Fruit fly (Drosophila melanogaster): ENCODE results near the gene CG8861.

Gene CG8861

DNA sequence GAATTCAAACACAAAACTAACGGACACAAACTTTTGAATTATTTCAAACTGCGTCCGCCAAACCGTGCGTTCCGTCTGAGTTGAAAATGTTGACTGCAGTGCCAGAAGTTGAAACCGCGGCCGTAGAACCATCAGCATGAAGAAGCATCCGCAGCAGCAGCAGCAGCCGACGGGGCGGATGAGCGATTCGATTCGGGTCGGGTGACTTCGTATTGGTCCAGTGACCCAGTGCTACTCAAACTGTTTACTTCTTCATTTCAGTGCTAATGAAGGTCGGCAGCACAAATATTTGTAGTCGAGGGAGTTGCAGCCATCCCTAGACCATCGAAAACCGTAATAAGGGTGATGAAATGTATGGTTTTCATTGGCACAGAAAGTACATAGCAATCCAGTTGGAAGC is at the start of gene CG8861:
Gene CG8861 (minus strand): TSS at position 101 of the 400 bp plus-strand sequence.
- TF ChIP-seq CG8478 (optimal IDR thresholded peaks at IDR 0.05) (no peak), CTCF (optimal IDR thresholded peaks at IDR 0.05) (no peak)

DNA sequence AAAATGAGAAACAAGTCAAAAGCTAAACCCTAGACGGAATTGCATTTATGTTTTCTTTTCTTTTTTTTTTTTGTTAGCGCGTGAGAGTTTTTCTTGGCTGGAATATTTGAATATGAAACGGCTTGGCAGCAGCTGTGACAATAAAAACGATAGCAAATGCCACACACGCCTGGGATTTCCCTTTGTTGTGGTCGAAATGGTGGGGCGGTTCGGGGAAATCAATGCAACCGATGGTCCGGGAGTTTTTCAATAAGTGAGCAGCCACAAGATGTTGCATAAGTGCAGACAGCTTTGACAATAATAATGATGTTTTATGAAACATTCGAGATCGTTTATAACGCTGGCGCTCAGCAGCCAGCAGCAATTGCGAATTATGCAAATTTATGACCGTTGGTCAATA is 48.5 kb upstream of the CG8861 start:
- TF ChIP-seq CTCF (optimal IDR thresholded peaks at IDR 0.05) (no peak), CG8478 (optimal IDR thresholded peaks at IDR 0.05) (no peak)

DNA sequence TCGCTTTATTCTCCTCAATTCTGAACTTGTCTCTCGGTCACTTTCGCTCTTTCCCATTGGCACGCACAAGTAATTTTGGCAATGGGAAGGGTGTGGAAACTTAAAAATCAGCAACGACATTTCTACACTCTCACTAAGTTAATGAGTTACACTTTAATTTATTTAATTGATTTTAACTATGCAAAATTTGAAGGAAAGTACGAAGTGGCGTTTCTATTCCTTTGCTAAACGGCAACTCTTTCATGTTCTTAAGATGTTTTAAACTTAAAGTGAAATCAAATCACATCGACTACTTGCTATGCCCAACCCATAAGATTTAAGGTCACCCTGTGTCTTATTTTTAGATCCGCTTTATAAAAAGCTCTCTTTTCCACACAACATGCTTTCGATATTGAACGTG is 42.1 kb upstream of the CG8861 start:
- no peak for TF ChIP-seq CTCF (optimal IDR thresholded peaks at IDR 0.05)
- TF ChIP-seq CG8478 (optimal IDR thresholded peaks at IDR 0.05): no peak

DNA sequence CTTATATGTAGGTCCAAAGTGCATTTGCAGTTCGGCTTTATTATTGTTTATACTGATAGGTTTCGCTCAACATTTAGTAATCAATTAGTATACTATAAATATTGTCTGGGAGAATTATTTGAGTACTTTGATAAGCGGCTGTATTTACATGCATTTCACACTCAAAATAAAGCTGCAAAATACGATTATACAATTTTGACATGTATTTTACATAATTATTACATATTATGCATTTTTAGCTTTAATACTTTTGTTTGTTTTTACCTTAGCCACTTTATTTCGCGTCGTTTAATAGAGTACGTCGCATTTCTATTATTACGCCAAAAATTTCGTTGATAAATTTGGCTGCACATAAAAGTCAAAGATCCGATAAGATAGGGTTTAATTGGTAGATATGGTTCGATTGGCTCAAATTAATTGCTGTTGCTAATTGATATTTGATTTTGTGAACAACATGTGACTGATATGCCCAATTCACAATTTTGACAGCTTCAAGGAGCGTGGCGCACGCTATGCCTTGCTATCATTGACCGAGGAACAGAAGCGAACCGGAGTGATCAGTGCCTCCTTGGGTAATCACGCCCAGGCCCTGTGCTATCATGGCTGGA is 37.7 kb upstream of the CG8861 start:
- TF ChIP-seq CG8478 (optimal IDR thresholded peaks at IDR 0.05) (no peak), CTCF (optimal IDR thresholded peaks at IDR 0.05) (no peak)

DNA sequence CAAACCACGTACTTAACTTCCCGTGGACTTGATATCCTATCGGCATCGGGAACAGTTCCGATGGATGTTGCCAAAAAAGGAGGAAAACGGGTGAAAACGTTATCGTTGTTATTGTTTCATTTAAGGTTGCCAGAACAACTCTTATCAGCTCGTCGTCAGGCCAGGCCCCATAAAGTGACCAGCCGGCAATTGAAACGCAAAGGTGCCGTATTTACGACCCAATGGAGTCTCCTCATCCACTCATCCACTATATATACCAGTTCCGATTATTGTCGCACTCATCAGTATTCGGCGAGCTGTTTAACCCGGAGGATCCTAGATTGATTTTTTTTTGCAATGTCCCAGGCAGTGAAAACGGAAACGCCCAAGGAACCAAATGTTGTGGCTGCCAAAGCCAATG is 36.8 kb upstream of the CG8861 start, which contains the start of gene Srr:
Gene Srr (plus strand): TSS at position 278 of the 400 bp plus-strand sequence.
- no peak for TF ChIP-seq CTCF (optimal IDR thresholded peaks at IDR 0.05)
- TF ChIP-seq CG8478 (optimal IDR thresholded peaks at IDR 0.05): no peak

DNA sequence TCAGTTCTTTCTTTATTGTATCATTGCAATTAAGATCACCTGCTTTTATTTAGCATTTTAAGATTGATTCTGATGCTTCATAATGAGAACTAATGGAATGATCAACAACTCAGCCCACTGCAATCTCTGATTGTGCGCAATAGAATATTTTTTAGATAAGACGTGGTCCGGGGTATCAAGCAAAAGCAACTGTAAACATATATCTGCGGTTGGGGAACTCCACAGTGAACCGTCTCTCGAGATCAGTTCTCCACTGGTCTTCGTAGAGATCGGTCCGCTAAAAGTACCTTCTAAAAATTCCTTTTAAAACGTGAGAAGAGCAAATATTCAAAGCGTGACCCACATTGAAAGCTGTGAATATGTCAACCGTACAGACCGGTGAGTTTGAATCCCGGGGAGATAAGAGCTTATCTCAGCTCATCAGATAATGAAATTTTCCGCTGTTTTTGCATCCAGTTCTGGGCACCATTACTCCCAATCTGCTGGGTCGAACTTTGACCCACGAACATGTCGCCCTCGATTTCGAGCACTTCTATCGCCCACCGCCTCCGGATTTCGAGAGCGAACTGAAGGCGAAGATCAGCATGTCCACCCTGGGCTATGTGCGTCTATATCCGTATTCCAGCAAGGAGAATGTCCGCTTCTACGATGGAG is 34.9 kb upstream of the CG8861 start, which contains the start of gene CG18473:
Gene CG18473 (plus strand): TSS at position 240 of the 654 bp plus-strand sequence.
- no peak for TF ChIP-seq CTCF (optimal IDR thresholded peaks at IDR 0.05)
- no peak for TF ChIP-seq CG8478 (optimal IDR thresholded peaks at IDR 0.05)

DNA sequence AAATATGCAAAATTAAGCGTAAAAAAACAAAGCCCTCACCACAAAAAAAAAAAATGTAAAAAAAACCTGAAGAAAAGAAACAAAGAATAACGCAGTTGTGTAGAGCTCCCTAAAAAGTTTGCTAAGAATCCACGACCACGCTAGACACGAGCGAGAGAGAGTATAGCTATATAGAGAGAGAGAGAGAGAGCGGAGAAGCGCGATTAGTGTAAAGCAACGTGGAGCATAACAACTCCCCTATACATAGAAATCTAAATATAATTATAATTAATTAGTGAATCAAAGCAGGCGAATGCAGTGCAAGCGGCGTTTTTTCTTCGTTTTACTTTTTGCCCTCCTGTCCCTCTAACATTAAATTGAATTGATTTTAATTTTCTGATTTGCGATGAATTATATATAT is 31.1 kb upstream of the CG8861 start:
- no peak for TF ChIP-seq CG8478 (optimal IDR thresholded peaks at IDR 0.05)
- no peak for TF ChIP-seq CTCF (optimal IDR thresholded peaks at IDR 0.05)

DNA sequence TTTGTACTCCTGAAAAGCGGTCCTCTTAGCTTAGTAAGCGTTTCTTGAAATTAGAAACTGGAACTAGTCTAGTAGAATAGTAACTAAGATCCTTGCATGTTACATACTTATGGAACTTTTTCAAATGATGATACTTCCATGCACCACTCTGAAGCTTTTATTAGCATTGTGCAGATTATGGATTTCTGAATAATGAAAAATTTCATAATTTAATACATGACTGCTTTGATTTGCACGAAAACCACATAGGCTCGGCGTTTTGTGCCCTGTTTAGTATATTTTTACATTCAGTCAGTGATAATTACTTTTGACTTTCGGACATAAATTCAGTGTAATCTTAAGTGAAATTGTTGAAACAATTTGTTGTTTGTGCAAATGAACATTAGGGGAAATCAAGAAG is 26.9 kb upstream of the CG8861 start, which contains the start of gene CG43675:
Gene CG43675 (plus strand): TSS at position 301 of the 400 bp plus-strand sequence.
- TF ChIP-seq CTCF (optimal IDR thresholded peaks at IDR 0.05) (no peak), CG8478 (optimal IDR thresholded peaks at IDR 0.05) (no peak)

DNA sequence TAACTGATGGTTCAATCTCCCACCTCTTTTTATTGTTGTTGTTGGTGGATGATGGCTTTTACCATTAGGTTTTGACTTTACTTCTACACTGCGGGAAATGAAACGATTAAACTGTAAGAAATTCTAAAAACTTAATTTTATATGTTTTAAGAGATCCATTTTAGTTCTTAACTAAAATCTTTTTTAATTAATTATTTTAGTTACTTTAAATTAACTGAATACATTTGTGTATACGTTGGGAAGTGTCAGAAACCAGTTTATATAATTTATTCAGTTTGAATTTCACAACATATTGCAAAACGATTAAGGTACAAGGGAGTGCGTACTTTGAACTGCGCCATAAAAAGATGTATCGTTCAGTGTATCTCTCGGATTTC is 25.0 kb upstream of the CG8861 start:
- TF ChIP-seq CTCF (optimal IDR thresholded peaks at IDR 0.05): no peak
- no peak for TF ChIP-seq CG8478 (optimal IDR thresholded peaks at IDR 0.05)

DNA sequence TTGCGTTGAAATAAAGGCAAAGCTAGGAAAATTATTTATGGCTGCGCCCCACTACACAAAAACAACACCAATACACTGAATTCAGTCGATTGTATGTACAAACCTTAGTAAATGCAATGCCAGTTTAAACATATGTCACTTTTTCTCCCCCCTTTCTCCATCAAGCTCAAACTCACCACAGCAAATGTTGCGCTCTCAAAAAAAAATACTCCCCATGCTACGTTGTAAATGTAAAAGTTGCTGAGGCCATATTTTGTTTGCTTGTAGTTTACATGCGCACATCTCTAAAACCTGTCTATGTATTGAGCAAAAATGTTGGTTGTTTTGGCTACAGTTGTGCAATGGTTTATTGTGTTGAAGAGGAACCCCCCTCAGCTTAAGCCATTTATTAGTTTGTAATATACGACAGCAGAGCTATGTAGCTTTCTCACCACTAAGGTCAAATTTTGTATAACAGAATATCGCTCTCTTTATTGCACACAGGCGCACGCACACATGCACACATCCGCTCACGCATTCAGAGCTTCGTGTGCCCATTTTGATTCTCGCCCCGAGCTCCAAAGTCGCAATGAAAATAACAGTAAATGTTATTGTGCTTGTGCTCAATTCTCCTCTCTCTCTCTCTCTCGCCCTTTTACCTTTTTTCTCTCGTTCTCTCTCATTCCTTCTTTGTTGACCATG is 24.4 kb upstream of the CG8861 start:
- no peak for TF ChIP-seq CG8478 (optimal IDR thresholded peaks at IDR 0.05)
- TF ChIP-seq CTCF (optimal IDR thresholded peaks at IDR 0.05): no peak

DNA sequence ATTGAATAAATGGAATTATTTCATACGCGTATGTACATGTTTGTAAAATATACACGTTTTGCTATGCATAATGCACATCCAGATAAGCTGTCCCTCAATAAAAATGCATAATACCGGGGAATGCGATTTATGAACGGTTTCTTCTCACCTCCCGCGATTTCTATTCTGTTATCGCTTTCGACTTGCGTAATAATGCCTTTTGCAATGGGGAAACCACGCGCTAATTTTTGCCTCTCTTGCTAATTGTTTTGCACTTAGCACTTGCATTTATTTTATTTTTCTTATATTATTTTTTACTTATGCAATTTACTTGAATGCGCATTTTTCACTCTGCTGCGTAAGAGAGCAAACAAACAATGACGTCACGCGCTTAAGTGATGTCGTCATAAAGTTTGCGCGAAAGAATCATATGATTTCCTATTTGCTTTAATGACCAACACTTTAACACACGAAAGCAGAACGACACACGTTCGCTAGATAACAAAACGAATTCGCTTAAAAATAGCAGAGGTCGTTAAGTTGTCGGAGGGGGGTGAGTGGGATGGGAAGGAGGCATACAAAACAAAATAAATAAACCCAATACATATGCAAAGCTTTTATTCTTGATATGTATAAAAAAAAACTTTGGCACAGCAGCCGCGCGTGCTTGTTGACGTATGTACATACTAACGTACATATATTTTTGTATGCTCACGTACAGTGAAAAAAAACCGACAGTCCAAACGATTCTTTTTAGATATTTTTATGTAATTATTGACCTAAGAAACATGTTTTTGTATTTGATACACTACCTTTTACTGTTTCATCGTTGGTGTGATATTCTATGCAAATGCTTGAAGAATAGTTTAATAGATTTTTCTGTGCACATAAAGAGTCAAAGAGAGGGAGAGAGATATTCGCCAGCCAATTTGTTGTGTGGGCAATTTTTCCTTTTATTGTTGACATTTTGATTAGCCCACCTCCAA is 23.4 kb upstream of the CG8861 start:
- no peak for TF ChIP-seq CG8478 (optimal IDR thresholded peaks at IDR 0.05)
- TF ChIP-seq CTCF (optimal IDR thresholded peaks at IDR 0.05): no peak

DNA sequence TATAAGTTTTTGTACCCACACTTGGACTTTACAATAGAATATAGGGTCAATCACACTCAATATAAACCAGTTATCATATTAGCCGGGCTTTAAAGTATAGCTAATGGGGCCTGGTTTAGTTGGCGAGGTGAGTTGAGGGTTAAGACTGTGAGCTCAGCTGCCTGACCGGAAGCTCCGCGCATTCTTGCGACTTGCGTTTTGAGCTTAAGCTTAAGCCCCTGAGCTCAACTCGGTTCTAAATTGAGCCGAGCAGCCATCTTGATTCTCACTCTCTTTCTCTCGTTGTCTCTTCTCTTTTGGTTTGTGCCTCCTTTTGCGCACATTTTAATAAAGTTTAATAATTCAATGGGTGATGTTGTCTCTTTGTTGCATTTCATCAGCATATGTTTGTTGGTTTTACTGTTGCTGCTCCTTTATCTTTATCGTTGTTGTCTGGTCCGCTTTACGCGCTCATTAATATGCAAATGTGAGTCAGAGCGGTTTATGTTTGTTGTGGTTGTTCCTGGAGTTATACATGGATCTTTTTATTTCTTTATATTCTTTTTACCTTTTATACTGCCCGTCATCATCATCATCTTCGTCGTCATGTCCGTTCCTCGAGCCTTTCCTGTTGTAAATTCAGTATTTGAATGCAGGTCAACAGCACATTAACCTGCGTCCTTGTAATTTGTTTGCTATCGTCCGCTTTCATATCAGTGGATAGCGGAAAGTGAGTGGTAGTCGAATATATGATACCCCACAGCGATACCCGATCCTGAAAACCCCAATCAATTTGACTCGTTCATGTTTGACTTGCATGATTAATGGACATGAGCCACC is 22.5 kb upstream of the CG8861 start:
- TF ChIP-seq CG8478 (optimal IDR thresholded peaks at IDR 0.05) (no peak), CTCF (optimal IDR thresholded peaks at IDR 0.05) (no peak)

DNA sequence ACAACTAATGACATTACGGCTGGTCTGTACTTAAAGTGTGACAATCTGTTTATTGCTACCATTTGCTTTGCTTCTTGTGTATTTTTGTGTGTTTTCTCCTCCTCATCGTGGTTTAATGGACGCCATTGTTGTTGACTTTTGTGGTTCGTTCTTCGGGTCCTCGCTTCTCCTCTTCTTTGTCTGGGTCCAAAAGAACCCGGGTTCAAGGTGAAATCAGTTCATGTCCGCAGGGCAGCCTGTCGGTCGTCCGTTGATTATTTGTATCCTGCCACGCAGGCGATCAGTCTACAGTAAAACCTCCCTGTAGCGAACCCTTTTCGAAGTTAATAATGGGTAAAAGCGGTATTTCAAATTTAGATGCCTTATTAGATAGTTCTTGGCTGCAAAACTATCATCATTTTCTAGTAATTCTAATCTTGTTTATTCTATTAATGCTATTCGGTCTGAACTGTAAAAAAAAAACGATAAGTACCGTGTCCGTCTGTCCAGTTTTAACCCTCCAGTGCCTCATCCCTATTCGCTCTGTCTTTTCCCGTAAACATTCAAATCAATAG is 21.0 kb upstream of the CG8861 start:
- TF ChIP-seq CG8478 (optimal IDR thresholded peaks at IDR 0.05): no peak
- TF ChIP-seq CTCF (optimal IDR thresholded peaks at IDR 0.05): no peak

DNA sequence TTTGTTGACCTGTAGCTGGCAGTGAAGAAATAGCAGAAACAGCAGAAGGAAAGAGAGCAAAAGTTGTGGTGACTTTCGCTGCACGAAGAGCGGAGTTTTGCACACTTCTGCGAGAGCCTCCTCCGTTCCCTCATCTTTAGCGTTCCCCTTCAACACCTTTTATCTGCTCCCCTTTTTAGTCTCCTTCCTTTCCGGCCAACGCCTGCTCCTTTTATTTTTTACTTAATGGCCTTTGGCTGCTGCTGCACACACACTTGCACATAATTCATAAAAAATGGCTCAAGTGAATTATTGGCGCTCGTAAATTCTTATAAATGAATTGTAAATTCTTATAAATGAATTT is 20.0 kb upstream of the CG8861 start:
- no peak for TF ChIP-seq CG8478 (optimal IDR thresholded peaks at IDR 0.05)
